Worm (Caenorhabditis elegans): ENCODE measurements around the gene fbxc-22.

- TF ChIP-seq ztf-4 (tag; optimal IDR thresholded peaks at IDR 0.05) (no peak), nhr-11 (tag; optimal IDR thresholded peaks at IDR 0.05) (no peak), nhr-12 (tag; optimal IDR thresholded peaks at IDR 0.05) (no peak), sptf-1 (tag; optimal IDR thresholded peaks at IDR 0.05) (no peak)
Measured at ce11 chrII:1714772-1715353, 24.0 kb upstream of the fbxc-22 start, which contains the start of gene btb-6.

Data from whole organism, L1 larva.